Fruit fly (Drosophila melanogaster) whole organism, embryonic: ENCODE results near the gene aqz.

ENCODE experiments used
- B-H1 ChIP-seq: fragments of 200-800 bp; sonication (Bioruptor generic); IDR thresholded peaks from 3 replicates; pipeline ENCODE4 v1.3.6; 2022; ENCODE audit warnings: missing biosample characterization, missing genetic modification characterization
- CG12155 ChIP-seq: fragments of 200-800 bp; sonication (Bioruptor generic); optimal IDR thresholded peaks from 3 replicates; lab custom pipeline; 2016; ENCODE audit warnings: missing biosample characterization, missing genetic modification characterization
- CG1233 ChIP-seq: fragments of 200-800 bp; sonication (Bioruptor generic); optimal IDR thresholded peaks from 4 replicates; lab custom pipeline; 2018; ENCODE audit warnings: missing biosample characterization, mild to moderate bottlenecking, missing genetic modification characterization
- CG12391 ChIP-seq: fragments of 200-800 bp; sonication (Bioruptor generic); optimal IDR thresholded peaks from 3 replicates; lab custom pipeline; 2018; ENCODE audit warnings: missing biosample characterization, mild to moderate bottlenecking, missing genetic modification characterization, moderate library complexity
- CG13296 ChIP-seq: fragments of 200-800 bp; sonication (Bioruptor generic); optimal IDR thresholded peaks from 3 replicates; lab custom pipeline; 2018; ENCODE audit warnings: missing biosample characterization, mild to moderate bottlenecking, missing genetic modification characterization
- CG14667 ChIP-seq: fragments of 200-800 bp; sonication (Bioruptor generic); IDR thresholded peaks from 2 replicates; pipeline ENCODE4 v1.3.6; 2022; ENCODE audit warnings: missing biosample characterization, missing genetic modification characterization
- CG14710 ChIP-seq: fragments of 200-800 bp; sonication (Bioruptor generic); optimal IDR thresholded peaks from 3 replicates; lab custom pipeline; 2019; ENCODE audit warnings: missing biosample characterization, mild to moderate bottlenecking, missing genetic modification characterization, moderate library complexity
- CG14860 ChIP-seq: fragments of 200-800 bp; sonication (Bioruptor generic); IDR thresholded peaks from 3 replicates; pipeline ENCODE4 v1.3.6; 2022; ENCODE audit warnings: missing biosample characterization, missing genetic modification characterization; ENCODE audit not compliant: partially characterized antibody
- CG15269 ChIP-seq: fragments of 200-800 bp; sonication (Bioruptor generic); optimal IDR thresholded peaks from 2 replicates; lab custom pipeline; 2018; ENCODE audit warnings: missing biosample characterization, mild to moderate bottlenecking, missing genetic modification characterization, moderate library complexity
- CG15479 ChIP-seq: fragments of 200-800 bp; sonication (Bioruptor generic); optimal IDR thresholded peaks from 3 replicates; lab custom pipeline; 2019; ENCODE audit warnings: missing biosample characterization, mild to moderate bottlenecking, missing genetic modification characterization, moderate library complexity
- CG15601 ChIP-seq: fragments of 200-800 bp; sonication (Bioruptor generic); optimal IDR thresholded peaks from 3 replicates; lab custom pipeline; 2019; ENCODE audit warnings: missing biosample characterization, mild to moderate bottlenecking, missing genetic modification characterization, moderate library complexity
- CG16779 ChIP-seq: fragments of 200-800 bp; sonication (Bioruptor generic); IDR thresholded peaks from 2 replicates; pipeline ENCODE4 v1.3.6; 2022; ENCODE audit warnings: missing biosample characterization, missing genetic modification characterization
- CG17328 ChIP-seq: fragments of 200-800 bp; sonication (Bioruptor generic); IDR thresholded peaks from 2 replicates; pipeline ENCODE4 v1.3.6; 2022; ENCODE audit warnings: missing biosample characterization, missing genetic modification characterization
- CG17359 ChIP-seq: fragments of 200-800 bp; sonication (Bioruptor generic); optimal IDR thresholded peaks from 3 replicates; lab custom pipeline; 2018; ENCODE audit warnings: missing biosample characterization, mild to moderate bottlenecking, missing genetic modification characterization, moderate library complexity
- CG32772 ChIP-seq: fragments of 200-800 bp; sonication (Bioruptor generic); IDR thresholded peaks from 2 replicates; pipeline ENCODE4 v1.3.6; 2022; ENCODE audit warnings: missing biosample characterization, missing genetic modification characterization
- CG4424 ChIP-seq: fragments of 200-800 bp; sonication (Bioruptor generic); optimal IDR thresholded peaks from 3 replicates; lab custom pipeline; 2016; ENCODE audit warnings: missing biosample characterization, missing genetic modification characterization
- CG4730 ChIP-seq: fragments of 200-800 bp; sonication (Bioruptor generic); IDR thresholded peaks from 2 replicates; pipeline ENCODE4 v1.3.6; 2022; ENCODE audit warnings: missing biosample characterization, missing genetic modification characterization
- CG7357 ChIP-seq: fragments of 200-800 bp; sonication (Bioruptor generic); IDR thresholded peaks from 3 replicates; pipeline ENCODE4 v1.3.6; 2022; ENCODE audit warnings: missing biosample characterization, missing genetic modification characterization
- CG7556 ChIP-seq: fragments of 200-800 bp; sonication (Bioruptor generic); optimal IDR thresholded peaks from 2 replicates; lab custom pipeline; 2017; ENCODE audit warnings: missing biosample characterization, mild to moderate bottlenecking, missing genetic modification characterization
- CG7839 ChIP-seq: fragments of 200-800 bp; sonication (Bioruptor generic); optimal IDR thresholded peaks from 3 replicates; lab custom pipeline; 2018; ENCODE audit warnings: missing biosample characterization, mild to moderate bottlenecking, missing genetic modification characterization, moderate library complexity
- CG8765 ChIP-seq: fragments of 200-800 bp; sonication (Bioruptor generic); IDR thresholded peaks from 2 replicates; pipeline ENCODE4 v1.3.6; 2022; ENCODE audit warnings: missing biosample characterization, missing genetic modification characterization
- D19A ChIP-seq: fragments of 200-800 bp; optimal IDR thresholded peaks from 3 replicates; lab custom pipeline; 2019; ENCODE audit warnings: missing biosample characterization, mild to moderate bottlenecking, missing genetic modification characterization, moderate library complexity
- Dref ChIP-seq: fragments of 200-800 bp; sonication (Bioruptor generic); IDR thresholded peaks from 2 replicates; pipeline ENCODE4 v1.3.6; 2022; ENCODE audit warnings: missing biosample characterization, missing genetic modification characterization
- E2f1 ChIP-seq: fragments of 200-800 bp; sonication (Bioruptor generic); IDR thresholded peaks from 2 replicates; pipeline ENCODE4 v1.3.6; 2022; ENCODE audit warnings: missing biosample characterization, missing genetic modification characterization
- Hr39 ChIP-seq: fragments of >200 bp; optimal IDR thresholded peaks from 2 replicates; lab custom pipeline; 2017
- Hr51 ChIP-seq, 2 experiments: fragments of 200-800 bp; sonication (Bioruptor generic); optimal IDR thresholded peaks; 2 replicates in 1 of 2; 3 replicates in 1 of 2; lab custom pipeline; 2016 to 2018; ENCODE audit warnings: missing biosample characterization in 2 of 2, missing genetic modification characterization in 2 of 2, mild to moderate bottlenecking in 1 of 2, moderate library complexity in 1 of 2
- Med ChIP-seq: fragments of 200-800 bp; sonication (Bioruptor generic); peaks from one replicate; lab custom pipeline; 2016; ENCODE audit warnings: missing biosample characterization, missing genetic modification characterization, mild to moderate bottlenecking, inconsistent platforms, moderate library complexity
- Nf-YC ChIP-seq: fragments of 200-800 bp; optimal IDR thresholded peaks from 3 replicates; lab custom pipeline; 2019; ENCODE audit warnings: missing biosample characterization, mild to moderate bottlenecking, missing genetic modification characterization, moderate library complexity
- Optix ChIP-seq: fragments of 200-800 bp; sonication (Bioruptor generic); IDR thresholded peaks from 3 replicates; pipeline ENCODE4 v1.3.6; 2022; ENCODE audit warnings: missing biosample characterization, missing genetic modification characterization
- Six4 ChIP-seq: fragments of 200-800 bp; sonication (Bioruptor generic); optimal IDR thresholded peaks from 2 replicates; lab custom pipeline; 2016; ENCODE audit warnings: missing biosample characterization, missing genetic modification characterization
- YL-1 ChIP-seq: fragments of 200-800 bp; sonication (Bioruptor generic); optimal IDR thresholded peaks from 3 replicates; lab custom pipeline; 2017; ENCODE audit warnings: missing biosample characterization, mild to moderate bottlenecking, missing genetic modification characterization
- abd-A ChIP-seq: fragments of 200-800 bp; sonication (Bioruptor generic); optimal IDR thresholded peaks from 3 replicates; lab custom pipeline; 2019; ENCODE audit warnings: missing biosample characterization, mild to moderate bottlenecking, missing genetic modification characterization, moderate library complexity
- bsh ChIP-seq, 2 experiments: fragments of 200-800 bp; sonication (Bioruptor generic); optimal IDR thresholded peaks; 2 replicates each; lab custom pipeline; 2017 to 2018; ENCODE audit warnings: mild to moderate bottlenecking in 2 of 2, missing biosample characterization in 2 of 2, missing genetic modification characterization in 2 of 2, moderate library complexity in 1 of 2
- cato ChIP-seq: fragments of 200-800 bp; sonication (Bioruptor generic); optimal IDR thresholded peaks from 2 replicates; lab custom pipeline; 2016; ENCODE audit warnings: missing biosample characterization, missing genetic modification characterization, borderline replicate concordance
- chm ChIP-seq: fragments of 200-800 bp; sonication (Bioruptor generic); IDR thresholded peaks from 2 replicates; pipeline ENCODE4 v1.3.6; 2022; ENCODE audit warnings: missing biosample characterization, missing genetic modification characterization
- dysf ChIP-seq: fragments of 200-800 bp; sonication (Bioruptor generic); IDR thresholded peaks from 3 replicates; pipeline ENCODE4 v1.3.6; 2022; ENCODE audit warnings: missing biosample characterization, missing genetic modification characterization
- hkb ChIP-seq, 2 experiments: fragments of 200-800 bp in 1 of 2; fragments of >200 bp in 1 of 2; sonication (Bioruptor generic) in 1 of 2; IDR thresholded peaks in 1 of 2; optimal IDR thresholded peaks in 1 of 2; 2 replicates each; pipeline versions ENCODE4 v1.3.6 to Lab custom; 2017 to 2022; ENCODE audit warnings: missing biosample characterization in 1 of 2, missing genetic modification characterization in 1 of 2
- luna ChIP-seq: fragments of 200-800 bp; sonication (Bioruptor generic); optimal IDR thresholded peaks from 2 replicates; lab custom pipeline; 2016; ENCODE audit warnings: missing biosample characterization, missing genetic modification characterization
- nerfin-1 ChIP-seq: fragments of 200-800 bp; sonication (Bioruptor generic); optimal IDR thresholded peaks from 3 replicates; lab custom pipeline; 2019; ENCODE audit warnings: missing biosample characterization, mild to moderate bottlenecking, missing genetic modification characterization, moderate library complexity
- pan ChIP-seq, 4 experiments: fragments of >200 bp in 3 of 4; fragments of 200-800 bp in 1 of 4; sonication (Bioruptor generic) in 1 of 4; optimal IDR thresholded peaks in 3 of 4; IDR thresholded peaks in 1 of 4; 2 replicates each; pipeline versions ENCODE4 v1.3.6 to Lab custom; 2017 to 2022; ENCODE audit warnings: missing biosample characterization in 2 of 4, missing genetic modification characterization in 2 of 4, mixed read lengths in 1 of 4
- peb ChIP-seq: fragments of 200-800 bp; sonication (Bioruptor generic); IDR thresholded peaks from 2 replicates; pipeline ENCODE4 v1.3.6; 2022; ENCODE audit warnings: missing biosample characterization, missing genetic modification characterization
- phol ChIP-seq: fragments of 200-800 bp; sonication (Bioruptor generic); optimal IDR thresholded peaks from 3 replicates; lab custom pipeline; 2018; ENCODE audit warnings: missing biosample characterization, mild to moderate bottlenecking, missing genetic modification characterization, moderate library complexity
- salm ChIP-seq: fragments of 200-800 bp; sonication (Bioruptor generic); optimal IDR thresholded peaks from 2 replicates; lab custom pipeline; 2018; ENCODE audit warnings: missing biosample characterization, mild to moderate bottlenecking, missing genetic modification characterization
- shn ChIP-seq: fragments of 200-800 bp; sonication (Bioruptor generic); optimal IDR thresholded peaks from 3 replicates; lab custom pipeline; 2016; ENCODE audit warnings: missing biosample characterization, missing genetic modification characterization
- ssp ChIP-seq: fragments of 200-800 bp; sonication (Bioruptor generic); IDR thresholded peaks from 2 replicates; pipeline ENCODE4 v1.3.6; 2022; ENCODE audit warnings: missing biosample characterization, missing genetic modification characterization
- sug ChIP-seq: fragments of 200-800 bp; optimal IDR thresholded peaks from 2 replicates; lab custom pipeline; 2019; ENCODE audit warnings: missing biosample characterization, mild to moderate bottlenecking, missing genetic modification characterization, moderate library complexity
- tup ChIP-seq: fragments of 200-800 bp; sonication (Bioruptor generic); optimal IDR thresholded peaks from 2 replicates; lab custom pipeline; 2016; ENCODE audit warnings: missing biosample characterization, mild to moderate bottlenecking, missing genetic modification characterization, moderate library complexity

The aqz gene

dm6 chr3R:8788722-8789400 is 31.6 kb downstream of the aqz start (continued):
- TF ChIP-seq cato (GFP tag; lab: Kevin White, UChicago) (no peak), CG15479 (no peak), pan (optimal IDR thresholded peaks at IDR 0.05; lab: Kevin White, UChicago) (no peak), pan (GFP tag; optimal IDR thresholded peaks at IDR 0.05 in 1 of 2, IDR thresholded peaks at IDR 0.05 in 1 of 2) (peak in 1 of 2 experiments; percentile 88), Hr51 (GFP tag; optimal IDR thresholded peaks at IDR 0.05; lab: Kevin White, UChicago) (peak in 1 of 2 experiments; percentile 74), D19A (tag; lab: Kevin White, UChicago) (peak; percentile 47), dysf (peak; percentile 75), CG4730 (peak; percentile 59; the same call in 1 of the 2 replicates), chm (GFP tag; lab: Robert Waterston, UW) (no peak), CG17359 (peak; percentile 70), CG15601 (tag; lab: Kevin White, UChicago) (no peak), CG13296 (peak; percentile 19), CG15269 (tag; lab: Kevin White, UChicago) (peak; percentile 52), abd-A (peak; percentile 11), shn (GFP tag; lab: Kevin White, UChicago) (no peak), hkb (optimal IDR thresholded peaks at IDR 0.05; lab: Kevin White, UChicago) (no peak), hkb (GFP tag; IDR thresholded peaks at IDR 0.05; lab: Robert Waterston, UW) (peak; percentile 79), CG8765 (GFP tag; lab: Robert Waterston, UW) (no peak), CG12391 (tag; lab: Kevin White, UChicago) (peak; percentile 43), E2f1 (GFP tag; lab: Robert Waterston, UW) (peak; percentile 67), Hr39 (lab: Kevin White, UChicago) (no peak), phol (tag; lab: Kevin White, UChicago) (peak; percentile 49), Six4 (peak; percentile 31), tup (no peak), CG7556 (GFP tag; lab: Kevin White, UChicago) (peak; percentile 37), sug (tag; lab: Kevin White, UChicago) (no peak), CG1233 (peak; percentile 5), YL-1 (GFP tag; lab: Kevin White, UChicago) (no peak), nerfin-1 (tag; lab: Kevin White, UChicago) (peak; percentile 0), CG32772 (GFP tag; lab: Robert Waterston, UW) (peak; percentile 71), CG16779 (GFP tag; lab: Robert Waterston, UW) (no peak), B-H1 (GFP tag; lab: Robert Waterston, UW) (peak; percentile 56; the same call in 2 of the 3 replicates), bsh (GFP tag; optimal IDR thresholded peaks at IDR 0.05; lab: Kevin White, UChicago) (peak; percentile 54 to 68), CG7839 (tag; lab: Kevin White, UChicago) (peak; percentile 63), CG14710 (tag; lab: Kevin White, UChicago) (peak; percentile 14), CG4424 (peak; percentile 50), Med (GFP tag; lab: Kevin White, UChicago) (peak; percentile 13), salm (tag; lab: Kevin White, UChicago) (peak; percentile 22), CG12155 (GFP tag; lab: Kevin White, UChicago) (no peak), CG17328 (GFP tag; lab: Robert Waterston, UW) (peak; percentile 67), ssp (GFP tag; lab: Robert Waterston, UW) (peak; percentile 54; the same call in 1 of the 2 replicates), luna (GFP tag; lab: Kevin White, UChicago) (no peak), peb (GFP tag; lab: Robert Waterston, UW) (peak; percentile 47; the same call in 1 of the 2 replicates), Optix (peak; percentile 59; the same call in 1 of the 3 replicates), CG14667 (peak; percentile 52; the same call in 1 of the 2 replicates), CG14860 (GFP tag; lab: Robert Waterston, UW) (no peak), CG7357 (no peak), Nf-YC (no peak), Dref (GFP tag; lab: Robert Waterston, UW) (no peak)
